Fruit fly (Drosophila melanogaster) whole organism, embryonic: ENCODE measurements around the gene eIF4A.
A peak's percentile ranks its signal among the peaks of the same experiment; 100 is the strongest.

Source experiments
- Antp ChIP-seq: fragments of 200-800 bp; sonication (Bioruptor generic); optimal IDR thresholded peaks from 3 replicates; lab custom pipeline; 2016; ENCODE audit warnings: missing biosample characterization, missing genetic modification characterization
- Asciz ChIP-seq: fragments of 200-800 bp; sonication (Bioruptor generic); optimal IDR thresholded peaks from 2 replicates; lab custom pipeline; 2017; ENCODE audit warnings: missing biosample characterization, mild to moderate bottlenecking, missing genetic modification characterization, missing genetic modification reagents
- Atf-2 ChIP-seq: fragments of 200-800 bp; sonication (Bioruptor generic); optimal IDR thresholded peaks from 2 replicates; lab custom pipeline; 2016; ENCODE audit warnings: missing biosample characterization, missing genetic modification characterization
- B-H2 ChIP-seq: fragments of 200-800 bp; sonication (Bioruptor generic); optimal IDR thresholded peaks from 2 replicates; lab custom pipeline; 2018; ENCODE audit warnings: missing biosample characterization, mild to moderate bottlenecking, missing genetic modification characterization
- CG1024 ChIP-seq: fragments of 200-800 bp; sonication (Bioruptor generic); IDR thresholded peaks from 2 replicates; pipeline ENCODE4 v1.3.6; 2022; ENCODE audit warnings: missing biosample characterization, missing genetic modification characterization
- CG10462 ChIP-seq: fragments of 200-800 bp; sonication (Bioruptor generic); optimal IDR thresholded peaks from 2 replicates; lab custom pipeline; 2016; ENCODE audit warnings: missing biosample characterization, missing genetic modification characterization
- CG11560 ChIP-seq: fragments of 200-800 bp; sonication (Bioruptor generic); IDR thresholded peaks from 3 replicates; pipeline ENCODE4 v1.3.6; 2022; ENCODE audit warnings: missing biosample characterization, missing genetic modification characterization
- CG14710 ChIP-seq: fragments of 200-800 bp; sonication (Bioruptor generic); optimal IDR thresholded peaks from 3 replicates; lab custom pipeline; 2019; ENCODE audit warnings: missing biosample characterization, mild to moderate bottlenecking, missing genetic modification characterization, moderate library complexity
- CG15479 ChIP-seq: fragments of 200-800 bp; sonication (Bioruptor generic); optimal IDR thresholded peaks from 3 replicates; lab custom pipeline; 2019; ENCODE audit warnings: missing biosample characterization, mild to moderate bottlenecking, missing genetic modification characterization, moderate library complexity
- CG1647 ChIP-seq: fragments of 200-800 bp; sonication (Bioruptor generic); optimal IDR thresholded peaks from 3 replicates; lab custom pipeline; 2016; ENCODE audit warnings: missing biosample characterization, missing genetic modification characterization
- CG18476 ChIP-seq: fragments of 200-800 bp; sonication (Bioruptor generic); optimal IDR thresholded peaks from 2 replicates; lab custom pipeline; 2016; ENCODE audit warnings: missing biosample characterization, mild to moderate bottlenecking, missing genetic modification characterization
- CG18599 ChIP-seq: fragments of 200-800 bp; sonication (Bioruptor generic); optimal IDR thresholded peaks from 3 replicates; lab custom pipeline; 2017; ENCODE audit warnings: missing biosample characterization, missing genetic modification characterization, mild to moderate bottlenecking, moderate library complexity, missing genetic modification reagents
- CG18764 ChIP-seq: fragments of 200-800 bp; sonication (Bioruptor generic); optimal IDR thresholded peaks from 3 replicates; lab custom pipeline; 2016; ENCODE audit warnings: missing biosample characterization, missing genetic modification characterization
- CG2120 ChIP-seq: fragments of 200-800 bp; sonication (Bioruptor generic); optimal IDR thresholded peaks from 3 replicates; lab custom pipeline; 2016; ENCODE audit warnings: missing biosample characterization, missing genetic modification characterization
- CG33213 ChIP-seq: fragments of 200-800 bp; sonication (Bioruptor generic); optimal IDR thresholded peaks from 3 replicates; lab custom pipeline; 2016; ENCODE audit warnings: missing biosample characterization, missing genetic modification characterization
- CG6272 ChIP-seq: fragments of 200-800 bp; sonication (Bioruptor generic); IDR thresholded peaks from 2 replicates; pipeline ENCODE4 v1.3.6; 2022; ENCODE audit warnings: missing biosample characterization, missing genetic modification characterization
- CG7786 ChIP-seq: fragments of 200-800 bp; sonication (Bioruptor generic); optimal IDR thresholded peaks from 2 replicates; lab custom pipeline; 2016; ENCODE audit warnings: missing biosample characterization, missing genetic modification characterization
- CG8924 ChIP-seq: fragments of 200-800 bp; optimal IDR thresholded peaks from 3 replicates; lab custom pipeline; 2019; ENCODE audit warnings: missing biosample characterization, mild to moderate bottlenecking, missing genetic modification characterization, moderate library complexity
- CG9215 ChIP-seq: fragments of 200-800 bp; sonication (Bioruptor generic); IDR thresholded peaks from 2 replicates; pipeline ENCODE4 v1.3.6; 2022; ENCODE audit warnings: missing biosample characterization, missing genetic modification characterization
- CHES-1-like ChIP-seq: fragments of 200-800 bp; sonication (Bioruptor generic); optimal IDR thresholded peaks from 2 replicates; lab custom pipeline; 2016; ENCODE audit warnings: missing biosample characterization, missing genetic modification characterization
- Dll ChIP-seq: fragments of 200-800 bp; sonication (Bioruptor generic); IDR thresholded peaks from 4 replicates; pipeline ENCODE4 v1.3.6; 2022; ENCODE audit warnings: missing biosample characterization, missing genetic modification characterization; ENCODE audit not compliant: partially characterized antibody
- Doc3 ChIP-seq: fragments of 200-800 bp; sonication (Bioruptor generic); IDR thresholded peaks from 3 replicates; pipeline ENCODE4 v1.3.6; 2022; ENCODE audit warnings: missing biosample characterization, missing genetic modification characterization; ENCODE audit not compliant: partially characterized antibody
- Fer3 ChIP-seq: fragments of 200-800 bp; sonication (Bioruptor generic); optimal IDR thresholded peaks from 2 replicates; lab custom pipeline; 2018; ENCODE audit warnings: missing biosample characterization, mild to moderate bottlenecking, missing genetic modification characterization, moderate library complexity
- HLH4C ChIP-seq: fragments of 200-800 bp; sonication (Bioruptor generic); IDR thresholded peaks from 3 replicates; pipeline ENCODE4 v1.3.6; 2022; ENCODE audit warnings: missing biosample characterization, missing genetic modification characterization; ENCODE audit not compliant: partially characterized antibody
- HLHmδ ChIP-seq: fragments of 200-800 bp; sonication (Bioruptor generic); optimal IDR thresholded peaks from 2 replicates; lab custom pipeline; 2018; ENCODE audit warnings: missing biosample characterization, mild to moderate bottlenecking, missing genetic modification characterization, moderate library complexity
- Hr39 ChIP-seq: fragments of >200 bp; optimal IDR thresholded peaks from 2 replicates; lab custom pipeline; 2017
- Max ChIP-seq: fragments of 200-800 bp; sonication (Bioruptor generic); optimal IDR thresholded peaks from 2 replicates; lab custom pipeline; 2016; ENCODE audit warnings: missing biosample characterization, mild to moderate bottlenecking, missing genetic modification characterization
- Nf-YC ChIP-seq: fragments of 200-800 bp; optimal IDR thresholded peaks from 3 replicates; lab custom pipeline; 2019; ENCODE audit warnings: missing biosample characterization, mild to moderate bottlenecking, missing genetic modification characterization, moderate library complexity
- Scr ChIP-seq: fragments of 200-800 bp; sonication (Bioruptor generic); IDR thresholded peaks from 2 replicates; pipeline ENCODE4 v1.3.6; 2022; ENCODE audit warnings: missing biosample characterization, missing genetic modification characterization; ENCODE audit not compliant: partially characterized antibody
- ato ChIP-seq: fragments of 200-800 bp; sonication (Bioruptor generic); IDR thresholded peaks from 2 replicates; pipeline ENCODE4 v1.3.6; 2022; ENCODE audit warnings: missing biosample characterization, missing genetic modification characterization; ENCODE audit not compliant: partially characterized antibody
- bab2 ChIP-seq: fragments of 200-800 bp; sonication (Bioruptor generic); optimal IDR thresholded peaks from 2 replicates; lab custom pipeline; 2016; ENCODE audit warnings: missing biosample characterization, missing genetic modification characterization
- chinmo ChIP-seq: fragments of 200-800 bp; sonication (Bioruptor generic); IDR thresholded peaks from 4 replicates; pipeline ENCODE4 v1.3.6; 2022; ENCODE audit warnings: missing biosample characterization, missing genetic modification characterization; ENCODE audit not compliant: partially characterized antibody
- chn ChIP-seq: fragments of 200-800 bp; sonication (Bioruptor generic); optimal IDR thresholded peaks from 2 replicates; lab custom pipeline; 2016; ENCODE audit warnings: missing biosample characterization, missing genetic modification characterization
- dimm ChIP-seq: fragments of 200-800 bp; sonication (Bioruptor generic); IDR thresholded peaks from 2 replicates; pipeline ENCODE4 v1.3.6; 2022; ENCODE audit warnings: missing biosample characterization, missing genetic modification characterization
- dmrt11E ChIP-seq: fragments of 200-800 bp; sonication (Bioruptor generic); optimal IDR thresholded peaks from 3 replicates; lab custom pipeline; 2018; ENCODE audit warnings: missing biosample characterization, mild to moderate bottlenecking, missing genetic modification characterization, moderate library complexity
- fd102C ChIP-seq: fragments of 200-800 bp; sonication (Bioruptor generic); optimal IDR thresholded peaks from 2 replicates; lab custom pipeline; 2018; ENCODE audit warnings: missing biosample characterization, mild to moderate bottlenecking, missing genetic modification characterization, moderate library complexity
- insv ChIP-seq, 2 experiments: fragments of 200-800 bp; sonication (Bioruptor generic); optimal IDR thresholded peaks; 3 replicates each; lab custom pipeline; 2016 to 2018; ENCODE audit warnings: missing biosample characterization in 2 of 2, missing genetic modification characterization in 2 of 2
- klu ChIP-seq: fragments of 200-800 bp; sonication (Bioruptor generic); IDR thresholded peaks from 2 replicates; pipeline ENCODE4 v1.3.6; 2022; ENCODE audit warnings: missing biosample characterization, missing genetic modification characterization
- lab ChIP-seq: fragments of 200-800 bp; sonication (Bioruptor generic); optimal IDR thresholded peaks from 3 replicates; lab custom pipeline; 2017; ENCODE audit warnings: missing biosample characterization, missing genetic modification characterization, mild to moderate bottlenecking, moderate library complexity, missing genetic modification reagents
- maf-S ChIP-seq: fragments of 200-800 bp; sonication (Bioruptor generic); optimal IDR thresholded peaks from 2 replicates; lab custom pipeline; 2016; ENCODE audit warnings: missing biosample characterization, missing genetic modification characterization
- otp ChIP-seq: fragments of 200-800 bp; sonication (Bioruptor generic); IDR thresholded peaks from 3 replicates; pipeline ENCODE4, ENCODE4 v1.3.6; 2022; ENCODE audit warnings: missing biosample characterization, missing genetic modification characterization
- p53 ChIP-seq: fragments of 200-800 bp; sonication (Bioruptor generic); optimal IDR thresholded peaks from 2 replicates; lab custom pipeline; 2016; ENCODE audit warnings: missing biosample characterization, missing genetic modification characterization
- run ChIP-seq: fragments of 200-800 bp; sonication (Bioruptor generic); optimal IDR thresholded peaks from 3 replicates; lab custom pipeline; 2018; ENCODE audit warnings: missing biosample characterization, mild to moderate bottlenecking, missing genetic modification characterization
- sens ChIP-seq: fragments of 200-800 bp; sonication (Bioruptor generic); peaks from one replicate; lab custom pipeline; 2016; ENCODE audit warnings: missing biosample characterization, missing genetic modification characterization
- sna ChIP-seq: fragments of 200-800 bp; sonication (Bioruptor generic); IDR thresholded peaks from 2 replicates; pipeline ENCODE4 v1.3.6; 2022; ENCODE audit warnings: missing biosample characterization, missing genetic modification characterization; ENCODE audit not compliant: partially characterized antibody
- stc ChIP-seq: fragments of 200-800 bp; sonication (Bioruptor generic); IDR thresholded peaks from 2 replicates; pipeline ENCODE4 v1.3.6; 2022; ENCODE audit warnings: missing biosample characterization, missing genetic modification characterization
- stwl ChIP-seq: fragments of 200-800 bp; sonication (Bioruptor generic); optimal IDR thresholded peaks from 3 replicates; lab custom pipeline; 2018; ENCODE audit warnings: missing biosample characterization, mild to moderate bottlenecking, missing genetic modification characterization, moderate library complexity
- tx ChIP-seq: fragments of 200-800 bp; sonication (Bioruptor generic); optimal IDR thresholded peaks from 2 replicates; lab custom pipeline; 2016; ENCODE audit warnings: missing biosample characterization, missing genetic modification characterization
- wek ChIP-seq: fragments of 200-800 bp; sonication (Bioruptor generic); optimal IDR thresholded peaks from 3 replicates; lab custom pipeline; 2018; ENCODE audit warnings: missing biosample characterization, mild to moderate bottlenecking, missing genetic modification characterization, moderate library complexity
- zfh2 ChIP-seq: fragments of 200-800 bp; sonication (Bioruptor generic); optimal IDR thresholded peaks from 2 replicates; lab custom pipeline; 2016; ENCODE audit warnings: missing biosample characterization, missing genetic modification characterization

The eIF4A gene

DNA sequence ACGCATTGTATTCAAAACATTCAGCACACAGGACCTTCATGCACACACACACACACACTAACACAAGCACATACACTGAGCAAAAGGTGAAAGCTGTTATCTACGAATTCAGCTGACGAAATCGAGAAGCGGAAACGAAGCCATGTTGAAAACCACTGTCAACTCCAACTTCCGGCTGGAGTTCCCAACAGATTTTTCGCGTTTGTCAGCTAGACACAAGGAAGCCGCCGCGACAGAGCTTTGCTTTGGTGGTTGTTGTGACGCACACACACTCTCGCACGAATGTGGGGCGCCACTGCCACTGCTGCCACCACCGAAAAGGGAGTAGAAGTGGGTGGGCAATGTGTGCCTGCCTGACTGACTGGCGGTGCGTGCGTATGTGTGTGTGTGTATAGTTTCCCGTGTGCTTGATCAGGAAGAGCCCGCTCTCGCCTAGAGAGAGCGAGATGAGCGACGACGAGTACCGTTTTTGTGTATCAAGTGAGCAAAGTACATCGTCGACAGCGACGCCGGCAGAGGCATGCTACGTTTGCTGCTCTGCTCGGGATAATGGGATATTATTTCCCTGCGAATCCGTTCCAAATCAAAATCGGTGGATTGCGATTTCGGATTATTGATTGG, 16.2 kb downstream of the eIF4A start (continued):
- peak; percentile 43 for TF ChIP-seq CG8924 (tag; lab: Kevin White, UChicago)
- TF ChIP-seq HLH4C (GFP tag; lab: Robert Waterston, UW), result no peak
- no peak for TF ChIP-seq stc (GFP tag; lab: Robert Waterston, UW)
- TF ChIP-seq CG11560, result no peak
- TF ChIP-seq CG2120 (GFP tag; lab: Kevin White, UChicago), result no peak
- TF ChIP-seq tx (GFP tag; lab: Kevin White, UChicago), result no peak
- no peak for TF ChIP-seq CG10462 (GFP tag; lab: Kevin White, UChicago)
- TF ChIP-seq Hr39 (lab: Kevin White, UChicago), result no peak
- no peak for TF ChIP-seq p53 (GFP tag; lab: Kevin White, UChicago)
- TF ChIP-seq maf-S (GFP tag; lab: Kevin White, UChicago), result no peak
- no peak for TF ChIP-seq B-H2 (GFP tag; lab: Kevin White, UChicago)
- no peak for TF ChIP-seq Antp
- TF ChIP-seq sna (GFP tag; lab: Robert Waterston, UW), result no peak
- TF ChIP-seq CG1647 (GFP tag; lab: Kevin White, UChicago), result no peak
- TF ChIP-seq dmrt11E, result no peak
- TF ChIP-seq stwl, result no peak
- peak; percentile 68 for TF ChIP-seq run
- TF ChIP-seq CG1024, result no peak
- no peak for TF ChIP-seq Doc3
- peak; percentile 83 for TF ChIP-seq CG18599 (GFP tag; lab: Kevin White, UChicago)
- TF ChIP-seq Atf-2, result no peak
- TF ChIP-seq Asciz, result peak; percentile 79
- no peak for TF ChIP-seq bab2 (GFP tag; lab: Kevin White, UChicago)
- no peak for TF ChIP-seq ato (GFP tag; lab: Robert Waterston, UW)
- TF ChIP-seq chn (GFP tag; lab: Kevin White, UChicago), result no peak
- TF ChIP-seq fd102C, result peak; percentile 13
- TF ChIP-seq Max (GFP tag; lab: Kevin White, UChicago), result no peak
- no peak for TF ChIP-seq zfh2 (GFP tag; lab: Kevin White, UChicago)
- TF ChIP-seq otp, result peak; percentile 37; the same call in 1 of the 3 replicates
- TF ChIP-seq klu (GFP tag; lab: Robert Waterston, UW), result no peak
- TF ChIP-seq lab (GFP tag; lab: Kevin White, UChicago), result peak; percentile 88
- peak; percentile 68 for TF ChIP-seq HLHmδ
- no peak for TF ChIP-seq Dll (GFP tag; lab: Robert Waterston, UW)
- no peak for TF ChIP-seq chinmo (GFP tag; lab: Robert Waterston, UW)
- TF ChIP-seq dimm (GFP tag; lab: Robert Waterston, UW), result no peak
- peak; percentile 10 for TF ChIP-seq CG15479 (GFP tag; lab: Kevin White, UChicago)
- TF ChIP-seq insv (GFP tag; optimal IDR thresholded peaks at IDR 0.05; lab: Kevin White, UChicago), result peak in 1 of 2 experiments; percentile 49
- TF ChIP-seq CG33213 (GFP tag; lab: Kevin White, UChicago), result no peak
- TF ChIP-seq CG18476, result no peak
- TF ChIP-seq CG9215 (GFP tag; lab: Robert Waterston, UW), result no peak
- TF ChIP-seq Scr (GFP tag; lab: Robert Waterston, UW), result no peak
- TF ChIP-seq CG7786 (GFP tag; lab: Kevin White, UChicago), result no peak
- TF ChIP-seq sens (GFP tag; lab: Kevin White, UChicago), result peak; percentile 81
- no peak for TF ChIP-seq CG18764 (GFP tag; lab: Kevin White, UChicago)
- TF ChIP-seq CG14710, result peak; percentile 51
- peak; percentile 67 for TF ChIP-seq Nf-YC
- TF ChIP-seq CG6272, result no peak
- no peak for TF ChIP-seq CHES-1-like (GFP tag; lab: Kevin White, UChicago)
- peak; percentile 59 for TF ChIP-seq Fer3 (tag; lab: Kevin White, UChicago)
- TF ChIP-seq wek (GFP tag; lab: Kevin White, UChicago), result peak; percentile 82
